Fruit fly (Drosophila melanogaster) whole organism, prepupa: ENCODE results near the gene Syx13.
A peak's percentile ranks its signal among the peaks of the same experiment; 100 is the strongest.

Experiments
- CG10669 ChIP-seq: fragments of 200-800 bp; sonication (Bioruptor generic); optimal IDR thresholded peaks from 3 replicates; lab custom pipeline; 2018; ENCODE audit warnings: missing biosample characterization, mild to moderate bottlenecking, missing genetic modification characterization, moderate library complexity
- CG11762 ChIP-seq: fragments of 200-800 bp; sonication (Bioruptor generic); optimal IDR thresholded peaks from 3 replicates; lab custom pipeline; 2016; ENCODE audit warnings: missing biosample characterization, missing genetic modification characterization; ENCODE audit not compliant: insufficient read depth
- CG11902 ChIP-seq: fragments of 200-800 bp; sonication (Bioruptor generic); optimal IDR thresholded peaks from 3 replicates; lab custom pipeline; 2016; ENCODE audit warnings: missing biosample characterization, missing genetic modification characterization
- CG15336 ChIP-seq: fragments of 200-800 bp; sonication (Bioruptor generic); IDR thresholded peaks from 2 replicates; pipeline ENCODE4 v1.3.6; 2022; ENCODE audit warnings: missing biosample characterization, missing genetic modification characterization
- CG16779 ChIP-seq: fragments of 200-800 bp; sonication (Bioruptor generic); optimal IDR thresholded peaks from 3 replicates; lab custom pipeline; 2017; ENCODE audit warnings: missing biosample characterization, mild to moderate bottlenecking, missing genetic modification characterization
- CG31627 ChIP-seq: fragments of 200-800 bp; sonication (Bioruptor generic); optimal IDR thresholded peaks from 3 replicates; lab custom pipeline; 2016; ENCODE audit warnings: missing biosample characterization, missing genetic modification characterization
- CG34406 ChIP-seq: fragments of 200-800 bp; sonication (Bioruptor generic); optimal IDR thresholded peaks from 3 replicates; lab custom pipeline; 2016; ENCODE audit warnings: missing biosample characterization, missing genetic modification characterization
- CG3919 ChIP-seq: fragments of 200-800 bp; sonication (Bioruptor generic); optimal IDR thresholded peaks from 3 replicates; lab custom pipeline; 2016; ENCODE audit warnings: missing biosample characterization, missing genetic modification characterization
- CG4318 ChIP-seq: fragments of 200-800 bp; sonication (Bioruptor generic); optimal IDR thresholded peaks from 3 replicates; lab custom pipeline; 2017; ENCODE audit warnings: missing biosample characterization, mild to moderate bottlenecking, missing genetic modification characterization
- CG6163 ChIP-seq: fragments of 200-800 bp; sonication (Bioruptor generic); IDR thresholded peaks from 3 replicates; pipeline ENCODE4 v1.3.6; 2022; ENCODE audit warnings: missing biosample characterization, missing genetic modification characterization
- CG6792 ChIP-seq: fragments of 200-800 bp; sonication (Bioruptor generic); optimal IDR thresholded peaks from 3 replicates; lab custom pipeline; 2016; ENCODE audit warnings: missing biosample characterization, missing genetic modification characterization
- CG6808 ChIP-seq: fragments of 200-800 bp; sonication (Bioruptor generic); optimal IDR thresholded peaks from 3 replicates; lab custom pipeline; 2017; ENCODE audit warnings: missing biosample characterization, missing genetic modification characterization, mild to moderate bottlenecking, moderate library complexity, missing genetic modification reagents
- CG6854 ChIP-seq: fragments of 200-800 bp; sonication (Bioruptor generic); optimal IDR thresholded peaks from 2 replicates; lab custom pipeline; 2017; ENCODE audit warnings: missing biosample characterization, mild to moderate bottlenecking, missing genetic modification characterization
- CG7368 ChIP-seq: fragments of 200-800 bp; sonication (Bioruptor generic); optimal IDR thresholded peaks from 3 replicates; lab custom pipeline; 2016; ENCODE audit warnings: missing biosample characterization, missing genetic modification characterization
- CG8319 ChIP-seq: fragments of 200-800 bp; sonication (Bioruptor generic); optimal IDR thresholded peaks from 3 replicates; lab custom pipeline; 2016; ENCODE audit warnings: missing biosample characterization, missing genetic modification characterization
- CG8632 ChIP-seq: fragments of 200-800 bp; sonication (Bioruptor generic); optimal IDR thresholded peaks from 3 replicates; lab custom pipeline; 2016; ENCODE audit warnings: missing biosample characterization, missing genetic modification characterization
- Eip78C ChIP-seq: fragments of 200-800 bp; sonication (Bioruptor generic); peaks from one replicate; lab custom pipeline; 2016; ENCODE audit warnings: missing biosample characterization, missing genetic modification characterization
- Eip93F ChIP-seq: fragments of 200-800 bp; sonication (Bioruptor generic); optimal IDR thresholded peaks from 2 replicates; lab custom pipeline; 2016; ENCODE audit warnings: missing biosample characterization, mild to moderate bottlenecking, missing genetic modification characterization
- Ets96B ChIP-seq: fragments of 200-800 bp; optimal IDR thresholded peaks from 2 replicates; lab custom pipeline; 2019; ENCODE audit warnings: missing biosample characterization, mild to moderate bottlenecking, missing genetic modification characterization, moderate library complexity
- Gug ChIP-seq: fragments of 200-800 bp; sonication (Bioruptor generic); IDR thresholded peaks from 2 replicates; pipeline ENCODE4 v1.3.6; 2022; ENCODE audit warnings: missing biosample characterization, missing genetic modification characterization
- Hr39 ChIP-seq: fragments of 200-800 bp; sonication (Bioruptor generic); optimal IDR thresholded peaks from 2 replicates; lab custom pipeline; 2016; ENCODE audit warnings: missing biosample characterization, missing genetic modification characterization
- Lpt ChIP-seq: fragments of 200-800 bp; sonication (Bioruptor generic); optimal IDR thresholded peaks from 3 replicates; lab custom pipeline; 2016; ENCODE audit warnings: missing biosample characterization, missing genetic modification characterization
- Met ChIP-seq: fragments of 200-800 bp; sonication (Bioruptor generic); optimal IDR thresholded peaks from 3 replicates; lab custom pipeline; 2016; ENCODE audit warnings: missing biosample characterization, missing genetic modification characterization
- OdsH ChIP-seq: fragments of 200-800 bp; sonication (Bioruptor generic); optimal IDR thresholded peaks from 3 replicates; lab custom pipeline; 2016; ENCODE audit warnings: missing biosample characterization, missing genetic modification characterization
- Smox ChIP-seq: fragments of 200-800 bp; sonication (Bioruptor generic); optimal IDR thresholded peaks from 3 replicates; lab custom pipeline; 2016; ENCODE audit warnings: missing biosample characterization, missing genetic modification characterization
- Sox14 ChIP-seq: fragments of 200-800 bp; sonication (Bioruptor generic); optimal IDR thresholded peaks from 3 replicates; lab custom pipeline; 2016; ENCODE audit warnings: missing biosample characterization, missing genetic modification characterization
- Sox15 ChIP-seq: fragments of 200-800 bp; sonication (Bioruptor generic); optimal IDR thresholded peaks from 3 replicates; lab custom pipeline; 2016; ENCODE audit warnings: missing biosample characterization, missing genetic modification characterization
- achi ChIP-seq: fragments of 200-800 bp; sonication (Bioruptor generic); optimal IDR thresholded peaks from 3 replicates; lab custom pipeline; 2016; ENCODE audit warnings: missing biosample characterization, missing genetic modification characterization
- acj6 ChIP-seq: fragments of 200-800 bp; sonication (Bioruptor generic); optimal IDR thresholded peaks from 3 replicates; lab custom pipeline; 2016; ENCODE audit warnings: missing biosample characterization, missing genetic modification characterization
- cyc ChIP-seq: fragments of 200-800 bp; sonication (Bioruptor generic); optimal IDR thresholded peaks from 3 replicates; lab custom pipeline; 2016; ENCODE audit warnings: missing biosample characterization, missing genetic modification characterization
- dsx ChIP-seq: fragments of 200-800 bp; optimal IDR thresholded peaks from 3 replicates; lab custom pipeline; 2019; ENCODE audit warnings: missing biosample characterization, mild to moderate bottlenecking, missing genetic modification characterization, moderate library complexity; ENCODE audit not compliant: poor library complexity, severe bottlenecking
- eg ChIP-seq: fragments of 200-800 bp; sonication (Bioruptor generic); IDR thresholded peaks from 3 replicates; pipeline ENCODE4 v1.3.6; 2022; ENCODE audit warnings: missing biosample characterization, missing genetic modification characterization
- esn ChIP-seq: fragments of 200-800 bp; sonication (Bioruptor generic); optimal IDR thresholded peaks from 2 replicates; lab custom pipeline; 2016; ENCODE audit warnings: missing biosample characterization, mild to moderate bottlenecking, missing genetic modification characterization, moderate library complexity
- fd59A ChIP-seq: fragments of 200-800 bp; sonication (Bioruptor generic); optimal IDR thresholded peaks from 2 replicates; lab custom pipeline; 2017; ENCODE audit warnings: missing biosample characterization, mild to moderate bottlenecking, missing genetic modification characterization, missing genetic modification reagents
- fd85E ChIP-seq: fragments of 200-800 bp; sonication (Bioruptor generic); optimal IDR thresholded peaks from 3 replicates; lab custom pipeline; 2016; ENCODE audit warnings: missing biosample characterization, missing genetic modification characterization
- fkh ChIP-seq: fragments of 200-800 bp; sonication (Bioruptor generic); optimal IDR thresholded peaks from 3 replicates; lab custom pipeline; 2017; ENCODE audit warnings: missing biosample characterization, mild to moderate bottlenecking, missing genetic modification characterization, moderate library complexity
- lz ChIP-seq: fragments of 200-800 bp; sonication (Bioruptor generic); optimal IDR thresholded peaks from 3 replicates; lab custom pipeline; 2016; ENCODE audit warnings: missing biosample characterization, missing genetic modification characterization
- net ChIP-seq: fragments of 200-800 bp; sonication (Bioruptor generic); optimal IDR thresholded peaks from 3 replicates; lab custom pipeline; 2016; ENCODE audit warnings: missing biosample characterization, missing genetic modification characterization
- pdm3 ChIP-seq: fragments of 200-800 bp; sonication (Bioruptor generic); optimal IDR thresholded peaks from 3 replicates; lab custom pipeline; 2016; ENCODE audit warnings: missing biosample characterization, missing genetic modification characterization
- ss ChIP-seq, 2 experiments: fragments of 200-800 bp; sonication (Bioruptor generic); optimal IDR thresholded peaks; 2 replicates in 1 of 2; 3 replicates in 1 of 2; lab custom pipeline; 2017 to 2018; ENCODE audit warnings: mild to moderate bottlenecking in 2 of 2, missing biosample characterization in 2 of 2, missing genetic modification characterization in 2 of 2, moderate library complexity in 1 of 2
- svp ChIP-seq: fragments of 200-800 bp; sonication (Bioruptor generic); peaks from one replicate; lab custom pipeline; 2016; ENCODE audit warnings: missing biosample characterization, missing genetic modification characterization
- topi ChIP-seq: fragments of 200-800 bp; sonication (Bioruptor generic); optimal IDR thresholded peaks from 3 replicates; lab custom pipeline; 2016; ENCODE audit warnings: missing biosample characterization, missing genetic modification characterization
- vri ChIP-seq: fragments of 200-800 bp; sonication (Bioruptor generic); optimal IDR thresholded peaks from 3 replicates; lab custom pipeline; 2016; ENCODE audit warnings: missing biosample characterization, mild to moderate bottlenecking, missing genetic modification characterization

Syx13 gene

DNA sequence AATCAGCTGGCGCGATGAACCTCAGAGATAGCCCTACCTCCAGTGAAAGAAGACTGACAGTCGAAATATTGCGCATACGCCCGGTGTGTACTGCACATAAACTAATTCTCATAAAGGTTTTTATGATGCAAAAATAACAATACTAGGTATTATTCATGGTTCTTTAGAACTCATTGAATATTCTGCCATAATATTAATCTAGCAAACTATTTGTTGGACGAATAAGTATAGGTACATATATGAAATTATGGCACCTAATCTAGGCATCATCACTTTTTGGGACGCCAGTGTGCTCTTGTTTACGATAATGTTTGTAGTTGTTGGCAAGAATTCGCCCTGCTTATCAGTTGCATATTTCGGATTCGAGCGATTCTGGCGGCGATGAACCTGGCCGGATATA lies 22.5 kb upstream of the Syx13 start (continued):
- TF ChIP-seq esn (peak; percentile 83), Eip93F (peak; percentile 72), CG7368 (GFP tag; lab: Kevin White, UChicago) (peak; percentile 53), CG6792 (GFP tag; lab: Kevin White, UChicago) (peak; percentile 65), net (GFP tag; lab: Kevin White, UChicago) (peak; percentile 42), CG16779 (tag; lab: Kevin White, UChicago) (no peak), cyc (GFP tag; lab: Kevin White, UChicago) (peak; percentile 60), Lpt (no peak), Gug (0 out of 2 replicates have a peak, but pooled peaks have one; percentile 27), CG4318 (GFP tag; lab: Kevin White, UChicago) (no peak), CG8632 (GFP tag; lab: Kevin White, UChicago) (peak; percentile 57), CG8319 (GFP tag; lab: Kevin White, UChicago) (peak; percentile 43), topi (peak; percentile 73)

DNA sequence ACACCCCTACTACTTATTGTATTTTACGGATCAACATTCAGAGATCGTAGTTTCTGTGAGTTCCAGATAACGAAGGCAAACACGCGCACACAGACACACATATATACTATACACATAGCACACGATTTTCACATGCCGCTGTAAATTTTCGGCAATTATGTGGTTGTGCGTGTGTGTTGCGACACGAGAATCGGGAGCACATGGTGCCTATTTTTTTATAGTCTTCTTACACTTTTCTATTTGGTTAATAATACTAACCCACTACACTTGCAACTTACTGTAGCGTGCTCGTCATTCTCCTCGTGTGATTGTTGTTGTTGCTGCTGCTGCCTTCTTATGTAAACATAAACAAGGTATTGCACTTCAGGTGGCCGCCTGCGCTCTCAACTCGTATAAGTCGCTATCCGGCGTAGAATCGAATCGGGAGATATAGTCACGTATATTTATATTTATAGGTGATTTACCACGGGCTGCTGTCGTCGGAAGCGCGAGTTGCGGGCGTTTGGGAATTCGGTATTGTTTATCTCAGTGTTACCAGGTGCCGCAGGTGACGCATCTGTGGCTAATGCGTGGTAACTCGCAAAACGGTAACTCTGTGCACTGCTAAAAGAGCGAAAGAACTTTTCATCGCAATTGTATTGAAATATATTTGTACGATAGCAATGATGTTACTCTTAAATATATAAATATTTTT lies 21.9 kb upstream of the Syx13 start, which contains the start of gene Adk2:
Adk2 (minus strand) TSS at position 529 of the 694 bp plus-strand sequence.
- TF ChIP-seq CG6854 (GFP tag; lab: Kevin White, UChicago): peak; percentile 27
- TF ChIP-seq eg (GFP tag; lab: Robert Waterston, UW): peak; percentile 59
- peak; percentile 12 for TF ChIP-seq CG7368 (GFP tag; lab: Kevin White, UChicago)
- no peak for TF ChIP-seq CG11902 (GFP tag; lab: Kevin White, UChicago)
- peak; percentile 50 for TF ChIP-seq CG3919 (GFP tag; lab: Kevin White, UChicago)
- peak; percentile 5 for TF ChIP-seq Smox (GFP tag; lab: Kevin White, UChicago)
- 0 out of 2 replicates have a peak, but pooled peaks have one; percentile 8 for TF ChIP-seq CG15336 (GFP tag; lab: Robert Waterston, UW)
- TF ChIP-seq Sox15 (GFP tag; lab: Kevin White, UChicago): no peak
- peak; percentile 13 for TF ChIP-seq vri (GFP tag; lab: Kevin White, UChicago)
- no peak for TF ChIP-seq Sox14 (GFP tag; lab: Kevin White, UChicago)
- TF ChIP-seq svp (GFP tag; lab: Kevin White, UChicago): no peak
- TF ChIP-seq topi: peak; percentile 6
- TF ChIP-seq Eip78C (GFP tag; lab: Kevin White, UChicago): peak; percentile 38
- TF ChIP-seq CG6163 (GFP tag; lab: Robert Waterston, UW): peak; percentile 52
- TF ChIP-seq Eip93F: peak; percentile 42
- TF ChIP-seq Gug: peak; percentile 38; the same call in 1 of the 2 replicates
- TF ChIP-seq fkh (GFP tag; lab: Kevin White, UChicago): peak; percentile 77
- TF ChIP-seq, all 60 proteins: peak for 13

DNA sequence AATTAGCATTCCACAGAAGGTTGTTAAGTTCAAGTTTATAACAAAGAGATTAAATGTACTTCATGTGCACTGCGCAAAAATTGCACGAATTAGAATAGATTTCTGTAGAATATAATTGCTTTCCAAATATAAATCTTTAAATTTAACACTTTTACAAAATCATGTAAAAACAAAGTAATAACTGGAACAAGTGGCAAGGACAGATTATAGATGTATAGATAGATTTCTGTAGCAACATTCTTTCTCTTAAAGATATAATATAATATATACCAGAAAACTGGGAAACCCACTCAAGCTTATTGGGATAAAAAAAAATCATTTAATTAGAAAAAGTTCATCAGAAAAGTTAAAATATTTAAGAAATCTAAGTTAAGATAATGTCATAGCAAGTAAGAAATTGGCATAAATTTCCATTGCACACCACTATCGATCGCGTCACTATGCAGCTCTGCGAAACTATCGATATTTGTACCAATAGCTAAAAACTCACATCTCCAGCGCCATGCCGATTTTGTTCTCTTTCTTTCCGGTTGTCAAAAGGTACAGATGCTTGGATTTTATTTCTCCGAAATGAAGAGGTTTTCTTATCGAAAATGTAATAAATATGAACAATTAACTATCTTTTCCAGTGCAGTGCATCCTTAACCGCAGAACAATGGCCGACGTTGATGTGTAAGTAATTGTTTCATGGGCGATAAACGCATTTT lies 21.2 kb upstream of the Syx13 start, which contains the start of gene RpS12:
RpS12 (plus strand) TSS at position 499 of the 707 bp plus-strand sequence.
- TF ChIP-seq CG10669 (GFP tag; lab: Kevin White, UChicago): peak; percentile 40
- peak; percentile 90 for TF ChIP-seq CG6854 (GFP tag; lab: Kevin White, UChicago)
- peak in 1 of 2 experiments; percentile 71 for TF ChIP-seq ss (GFP tag; optimal IDR thresholded peaks at IDR 0.05; lab: Kevin White, UChicago)
- TF ChIP-seq CG11902 (GFP tag; lab: Kevin White, UChicago): no peak
- TF ChIP-seq Met (GFP tag; lab: Kevin White, UChicago): peak; percentile 71
- TF ChIP-seq pdm3 (GFP tag; lab: Kevin White, UChicago): peak; percentile 63
- TF ChIP-seq CG16779 (tag; lab: Kevin White, UChicago): peak; percentile 12
- peak; percentile 38 for TF ChIP-seq CG6808 (GFP tag; lab: Kevin White, UChicago)
- peak; percentile 57 for TF ChIP-seq OdsH (GFP tag; lab: Kevin White, UChicago)
- TF ChIP-seq lz (GFP tag; lab: Kevin White, UChicago): peak; percentile 79
- no peak for TF ChIP-seq dsx (GFP tag; lab: Kevin White, UChicago)
- TF ChIP-seq CG11762 (GFP tag; lab: Kevin White, UChicago): peak; percentile 35
- peak; percentile 54 for TF ChIP-seq Sox14 (GFP tag; lab: Kevin White, UChicago)
- TF ChIP-seq Lpt: no peak
- peak; percentile 63 for TF ChIP-seq CG34406 (GFP tag; lab: Kevin White, UChicago)
- TF ChIP-seq vri (GFP tag; lab: Kevin White, UChicago): peak; percentile 74
- TF ChIP-seq CG15336 (GFP tag; lab: Robert Waterston, UW): no peak
- peak; percentile 77 for TF ChIP-seq CG31627 (GFP tag; lab: Kevin White, UChicago)
- peak; percentile 7 for TF ChIP-seq fd59A (GFP tag; lab: Kevin White, UChicago)
- TF ChIP-seq esn: peak; percentile 78
- TF ChIP-seq Hr39 (GFP tag; lab: Kevin White, UChicago): peak; percentile 75
- peak; percentile 79 for TF ChIP-seq net (GFP tag; lab: Kevin White, UChicago)
- peak; percentile 22 for TF ChIP-seq Ets96B (tag; lab: Kevin White, UChicago)
- TF ChIP-seq achi (GFP tag; lab: Kevin White, UChicago): peak; percentile 94
- peak; percentile 47 for TF ChIP-seq CG6792 (GFP tag; lab: Kevin White, UChicago)
- TF ChIP-seq acj6 (GFP tag; lab: Kevin White, UChicago): peak; percentile 44
- peak; percentile 79 for TF ChIP-seq fd85E (GFP tag; lab: Kevin White, UChicago)
- peak; percentile 74 for TF ChIP-seq CG6163 (GFP tag; lab: Robert Waterston, UW)
